Worm (Caenorhabditis elegans): ENCODE measurements around the gene F14D7.8.

DNA sequence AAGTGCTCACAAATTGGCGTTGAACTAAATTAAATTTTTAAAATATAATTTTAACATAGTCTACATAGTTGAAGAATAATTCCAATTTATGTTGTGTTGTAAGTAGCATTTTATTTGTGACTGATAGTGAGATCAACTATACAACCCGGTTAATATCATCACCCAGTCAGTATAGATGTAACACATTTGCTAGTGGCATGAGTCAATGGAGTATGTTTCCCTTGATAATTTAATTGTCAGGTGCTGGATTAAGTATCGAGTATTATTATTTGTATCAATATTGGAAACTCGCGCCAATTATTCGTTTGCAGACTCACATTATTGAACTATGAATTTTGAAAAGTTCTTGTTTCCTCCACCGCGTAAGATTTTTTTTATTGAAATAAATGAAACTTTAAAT lies 22.3 kb upstream of the F14D7.8 start, which contains the start of gene srm-5:
- TF ChIP-seq ztf-4 (tag; optimal IDR thresholded peaks at IDR 0.05), result no peak
- no peak for TF ChIP-seq crh-2 (tag; optimal IDR thresholded peaks at IDR 0.05)

Data from whole organism, L2 larva.